Fruit fly (Drosophila melanogaster) Kc167 (cell line): ENCODE data around the gene swa.

Experiments used
- Myc ChIP-seq: fragments of >200 bp; optimal IDR thresholded peaks from 2 replicates; lab custom pipeline; 2017; ENCODE audit warnings: missing external identifiers
- Sin3A ChIP-seq: fragments of >200 bp; optimal IDR thresholded peaks from 2 replicates; lab custom pipeline; 2018; ENCODE audit warnings: missing external identifiers
- h ChIP-seq: fragments of >200 bp; optimal IDR thresholded peaks from 3 replicates; lab custom pipeline; 2018; ENCODE audit warnings: missing external identifiers
- psq ChIP-seq: fragments of >200 bp; optimal IDR thresholded peaks from 2 replicates; lab custom pipeline; 2017; ENCODE audit warnings: missing external identifiers

DNA sequence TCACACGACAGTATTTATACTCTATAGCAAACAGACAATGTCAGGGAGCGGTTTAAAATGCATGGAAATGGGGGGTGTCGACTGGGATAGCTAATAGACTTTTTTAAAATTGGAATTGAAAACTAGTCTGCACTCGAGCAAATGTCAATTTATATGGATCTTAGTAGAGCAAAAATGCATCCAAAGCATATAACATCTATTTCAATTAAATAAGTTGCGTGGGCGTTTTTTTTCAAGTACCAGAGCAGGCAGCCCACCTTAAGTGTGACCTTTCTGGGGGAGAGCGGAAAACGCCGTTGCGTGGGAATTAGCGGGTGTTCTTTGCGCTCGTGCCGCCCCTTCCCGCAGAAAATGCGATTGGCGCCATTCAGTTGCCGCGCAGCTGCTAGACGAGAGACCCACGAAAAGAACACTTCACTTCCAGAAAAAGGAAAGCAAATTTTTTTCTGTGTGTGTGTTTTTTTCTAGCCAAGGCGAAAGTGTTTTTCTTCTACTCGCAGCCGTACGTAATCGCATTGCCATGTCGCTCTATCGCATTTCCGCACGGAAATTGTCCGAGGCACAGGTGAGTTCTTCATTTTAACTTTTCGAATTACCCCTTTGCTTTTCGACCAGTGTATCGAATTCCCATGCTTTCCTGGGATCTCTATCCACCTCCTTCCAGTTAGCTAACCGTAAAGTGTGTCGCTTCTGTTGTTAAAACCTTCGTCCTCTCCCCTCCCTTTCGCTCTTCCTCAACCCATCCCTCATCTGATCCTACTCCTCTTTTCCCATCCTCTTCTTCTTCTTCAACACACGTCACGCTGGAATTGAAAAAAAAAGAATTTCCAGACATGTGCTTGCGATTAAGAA lies 13.4 kb downstream of the swa start:
- TF ChIP-seq Myc (lab: Kevin White, UChicago) (no peak), psq (no peak), h (lab: Kevin White, UChicago) (no peak), Sin3A (lab: Kevin White, UChicago) (no peak)
